Worm (Caenorhabditis elegans) whole organism, L4/young adult: ENCODE measurements around the gene nhr-247.

ENCODE experiments used
- dao-5 ChIP-seq: sonication (generic microtip); optimal IDR thresholded peaks from 2 replicates; lab custom pipeline; 2016; ENCODE audit warnings: missing genotype, missing genetic modification characterization, moderate library complexity, missing compliant biosample characterization
- him-1 ChIP-seq: sonication (generic microtip); optimal IDR thresholded peaks from 2 replicates; lab custom pipeline; 2016; ENCODE audit warnings: missing genotype, missing genetic modification reagents, missing genetic modification characterization, missing compliant biosample characterization

DNA sequence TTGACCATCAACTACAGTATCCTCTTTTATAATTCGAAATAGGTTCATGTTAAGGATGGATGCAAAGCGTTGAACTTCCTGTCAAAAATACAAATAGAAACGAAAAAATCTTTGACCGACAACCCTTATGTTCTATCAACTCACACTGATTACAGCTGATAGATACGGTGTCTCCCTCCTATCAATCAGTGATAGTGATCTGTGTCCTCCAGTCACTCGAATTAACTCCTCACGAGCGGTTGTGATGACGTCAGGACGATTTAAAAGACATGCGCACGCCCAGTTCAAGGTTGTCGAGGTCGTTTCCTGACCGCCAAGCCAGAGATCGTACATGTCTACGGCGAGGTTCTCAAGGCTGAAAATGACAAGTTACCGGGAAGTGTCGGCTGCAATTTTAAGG lies 36.8 kb upstream of the nhr-247 start:
- TF ChIP-seq dao-5 (tag; lab: Kevin White, UChicago) = no peak
- TF ChIP-seq him-1 (tag; lab: Kevin White, UChicago) = no peak
